Worm (Caenorhabditis elegans) whole organism, early embryonic: Measurements from ENCODE around the gene mtp-18.

ENCODE experiments used
- B0310.2 ChIP-seq: sonication (generic microtip); optimal IDR thresholded peaks from 2 replicates; lab custom pipeline; 2016; ENCODE audit warnings: mild to moderate bottlenecking, missing genetic modification characterization, missing compliant biosample characterization
- F13C5.2 ChIP-seq: sonication (generic microtip); optimal IDR thresholded peaks from 2 replicates; lab custom pipeline; 2017; ENCODE audit warnings: mild to moderate bottlenecking, missing genetic modification characterization, inconsistent platforms, missing compliant biosample characterization
- aly-1 ChIP-seq: sonication (generic microtip); optimal IDR thresholded peaks from 2 replicates; lab custom pipeline; 2016; ENCODE audit warnings: missing genetic modification characterization, missing compliant biosample characterization
- ama-1 ChIP-seq: fragments of 150-350 bp; optimal IDR thresholded peaks from 2 replicates; lab custom pipeline; 2014
- ceh-13 ChIP-seq: fragments of 200-800 bp; sonication (Bioruptor generic); optimal IDR thresholded peaks from 2 replicates; lab custom pipeline; 2018; ENCODE audit warnings: mild to moderate bottlenecking, missing genetic modification characterization, missing compliant biosample characterization
- ceh-36 ChIP-seq: sonication (generic microtip); optimal IDR thresholded peaks from 2 replicates; lab custom pipeline; 2016; ENCODE audit warnings: missing genetic modification characterization, inconsistent platforms, missing compliant biosample characterization
- ets-7 ChIP-seq: sonication (generic microtip); optimal IDR thresholded peaks from 2 replicates; lab custom pipeline; 2016; ENCODE audit warnings: missing genotype, missing genetic modification characterization, missing compliant biosample characterization
- flt-1 ChIP-seq: fragments of 200-800 bp; sonication (Bioruptor generic); IDR thresholded peaks from 2 replicates; pipeline ENCODE4 v1.3.6; 2022; ENCODE audit warnings: missing genetic modification characterization, missing compliant biosample characterization
- hmbx-1 ChIP-seq: sonication (generic microtip); optimal IDR thresholded peaks from 2 replicates; lab custom pipeline; 2016; ENCODE audit warnings: mild to moderate bottlenecking, missing genetic modification characterization, missing compliant biosample characterization
- hmg-4 ChIP-seq: fragments of 200-800 bp; sonication (Bioruptor generic); optimal IDR thresholded peaks from 2 replicates; lab custom pipeline; 2018; ENCODE audit warnings: mild to moderate bottlenecking, missing genetic modification characterization, missing compliant biosample characterization
- hnd-1 ChIP-seq: sonication (generic microtip); optimal IDR thresholded peaks from 2 replicates; lab custom pipeline; 2016; ENCODE audit warnings: missing genetic modification characterization, missing compliant biosample characterization
- pes-1 ChIP-seq: fragments of 200-800 bp; sonication (Bioruptor generic); IDR thresholded peaks from 2 replicates; pipeline ENCODE4 v1.3.6; 2022; ENCODE audit warnings: missing genetic modification reagents, missing genetic modification characterization, missing compliant biosample characterization
- scrt-1 ChIP-seq: fragments of 200-800 bp; sonication (Bioruptor generic); IDR thresholded peaks from 2 replicates; pipeline ENCODE4 v1.3.6; 2022; ENCODE audit warnings: missing genetic modification characterization, missing compliant biosample characterization
- sea-1 ChIP-seq: fragments of 200-800 bp; sonication (Bioruptor generic); conservative IDR thresholded peaks from 2 replicates; pipeline ENCODE4 v1.3.6; 2022; ENCODE audit warnings: missing genetic modification characterization, missing compliant biosample characterization
- tbx-11 ChIP-seq: fragments of 200-800 bp; sonication (Bioruptor generic); IDR thresholded peaks from 2 replicates; pipeline ENCODE4 v1.3.6; 2022; ENCODE audit warnings: missing genetic modification characterization, missing compliant biosample characterization
- tbx-37 ChIP-seq: fragments of 200-800 bp; sonication (Bioruptor generic); conservative IDR thresholded peaks from 2 replicates; pipeline ENCODE4 v1.3.6; 2022; ENCODE audit warnings: missing genetic modification reagents, missing genetic modification characterization, missing compliant biosample characterization
- tra-4 ChIP-seq: sonication (generic microtip); optimal IDR thresholded peaks from 2 replicates; lab custom pipeline; 2017; ENCODE audit warnings: missing genetic modification characterization, missing compliant biosample characterization

mtp-18 gene

ce11 chrX:6169252-6169651 lies 37.0 kb downstream of the mtp-18 start, which contains the start of gene T25B2.2:
T25B2.2 (plus strand) TSS chrX:6169643.
- TF ChIP-seq tbx-11 (GFP tag; lab: Robert Waterston, UW) (no peak), ceh-36 (tag; lab: Kevin White, UChicago) (no peak), tra-4 (tag; lab: Kevin White, UChicago) (no peak), tbx-37 (GFP tag; lab: Robert Waterston, UW) (no peak), ceh-13 (GFP tag; lab: Kevin White, UChicago) (no peak), hmbx-1 (tag; lab: Kevin White, UChicago) (no peak), ets-7 (tag; lab: Kevin White, UChicago) (no peak), B0310.2 (no peak), F13C5.2 (tag; lab: Kevin White, UChicago) (no peak), aly-1 (no peak), sea-1 (GFP tag; lab: Robert Waterston, UW) (no peak), hnd-1 (no peak), pes-1 (GFP tag; lab: Robert Waterston, UW) (no peak), ama-1 (no peak), scrt-1 (GFP tag; lab: Robert Waterston, UW) (no peak), flt-1 (GFP tag; lab: Robert Waterston, UW) (no peak), hmg-4 (no peak)

ce11 chrX:6167376-6167775 lies 38.8 kb downstream of the mtp-18 start:
- no peak for TF ChIP-seq hmbx-1 (tag; lab: Kevin White, UChicago)
- no peak for TF ChIP-seq ceh-36 (tag; lab: Kevin White, UChicago)
- no peak for TF ChIP-seq pes-1 (GFP tag; lab: Robert Waterston, UW)
- TF ChIP-seq ama-1, result no peak
- TF ChIP-seq tbx-11 (GFP tag; lab: Robert Waterston, UW), result no peak
- no peak for TF ChIP-seq ets-7 (tag; lab: Kevin White, UChicago)

ce11 chrX:6162037-6162436 lies 44.2 kb downstream of the mtp-18 start:
- TF ChIP-seq sea-1 (GFP tag; lab: Robert Waterston, UW) (no peak), aly-1 (no peak), ets-7 (tag; lab: Kevin White, UChicago) (no peak), hnd-1 (no peak), ceh-13 (GFP tag; lab: Kevin White, UChicago) (no peak), tbx-11 (GFP tag; lab: Robert Waterston, UW) (no peak), ceh-36 (tag; lab: Kevin White, UChicago) (no peak), hmbx-1 (tag; lab: Kevin White, UChicago) (no peak), scrt-1 (GFP tag; lab: Robert Waterston, UW) (no peak), B0310.2 (no peak)

- TF ChIP-seq pes-1 (GFP tag; lab: Robert Waterston, UW), result no peak
- TF ChIP-seq hmg-4, result no peak
- no peak for TF ChIP-seq tbx-11 (GFP tag; lab: Robert Waterston, UW)
- TF ChIP-seq ceh-13 (GFP tag; lab: Kevin White, UChicago), result no peak
- no peak for TF ChIP-seq sea-1 (GFP tag; lab: Robert Waterston, UW)
- TF ChIP-seq B0310.2, result no peak
- no peak for TF ChIP-seq ceh-36 (tag; lab: Kevin White, UChicago)
- TF ChIP-seq ama-1, result no peak
- no peak for TF ChIP-seq hnd-1
- TF ChIP-seq aly-1, result no peak
- no peak for TF ChIP-seq tra-4 (tag; lab: Kevin White, UChicago)
- TF ChIP-seq scrt-1 (GFP tag; lab: Robert Waterston, UW), result no peak
- TF ChIP-seq tbx-37 (GFP tag; lab: Robert Waterston, UW), result no peak
- no peak for TF ChIP-seq hmbx-1 (tag; lab: Kevin White, UChicago)
- TF ChIP-seq flt-1 (GFP tag; lab: Robert Waterston, UW), result no peak
- TF ChIP-seq ets-7 (tag; lab: Kevin White, UChicago), result no peak
Measured at ce11 chrX:6160427-6160826, 45.8 kb downstream of the mtp-18 start, which contains the start of gene odd-2. odd-2 (minus strand) TSS chrX:6160527.

ce11 chrX:6159562-6159961 lies 46.6 kb downstream of the mtp-18 start:
- TF ChIP-seq pes-1 (GFP tag; lab: Robert Waterston, UW), result no peak
- TF ChIP-seq tra-4 (tag; lab: Kevin White, UChicago), result no peak
- TF ChIP-seq flt-1 (GFP tag; lab: Robert Waterston, UW), result no peak
- TF ChIP-seq tbx-11 (GFP tag; lab: Robert Waterston, UW), result no peak
- no peak for TF ChIP-seq hmbx-1 (tag; lab: Kevin White, UChicago)
- no peak for TF ChIP-seq ceh-36 (tag; lab: Kevin White, UChicago)
- no peak for TF ChIP-seq scrt-1 (GFP tag; lab: Robert Waterston, UW)
- no peak for TF ChIP-seq aly-1
- no peak for TF ChIP-seq sea-1 (GFP tag; lab: Robert Waterston, UW)
- TF ChIP-seq ama-1, result no peak
- TF ChIP-seq ets-7 (tag; lab: Kevin White, UChicago), result no peak
- TF ChIP-seq tbx-37 (GFP tag; lab: Robert Waterston, UW), result no peak
- TF ChIP-seq hnd-1, result no peak
- TF ChIP-seq B0310.2, result no peak
- no peak for TF ChIP-seq ceh-13 (GFP tag; lab: Kevin White, UChicago)
- TF ChIP-seq F13C5.2 (tag; lab: Kevin White, UChicago), result no peak

- TF ChIP-seq B0310.2 (no peak), hmbx-1 (tag; lab: Kevin White, UChicago) (no peak), ceh-36 (tag; lab: Kevin White, UChicago) (no peak), pes-1 (GFP tag; lab: Robert Waterston, UW) (no peak), tbx-37 (GFP tag; lab: Robert Waterston, UW) (no peak), F13C5.2 (tag; lab: Kevin White, UChicago) (no peak), tra-4 (tag; lab: Kevin White, UChicago) (no peak), hmg-4 (no peak), flt-1 (GFP tag; lab: Robert Waterston, UW) (no peak), sea-1 (GFP tag; lab: Robert Waterston, UW) (no peak), ama-1 (no peak), ceh-13 (GFP tag; lab: Kevin White, UChicago) (no peak), hnd-1 (no peak), aly-1 (no peak), scrt-1 (GFP tag; lab: Robert Waterston, UW) (no peak), ets-7 (tag; lab: Kevin White, UChicago) (no peak), tbx-11 (GFP tag; lab: Robert Waterston, UW) (no peak)
Measured at ce11 chrX:6157411-6157916, 48.7 kb downstream of the mtp-18 start.

- no peak for TF ChIP-seq pes-1 (GFP tag; lab: Robert Waterston, UW)
- TF ChIP-seq ceh-13 (GFP tag; lab: Kevin White, UChicago), result no peak
- TF ChIP-seq flt-1 (GFP tag; lab: Robert Waterston, UW), result no peak
- TF ChIP-seq tra-4 (tag; lab: Kevin White, UChicago), result no peak
- TF ChIP-seq tbx-37 (GFP tag; lab: Robert Waterston, UW), result no peak
- no peak for TF ChIP-seq F13C5.2 (tag; lab: Kevin White, UChicago)
- no peak for TF ChIP-seq aly-1
- TF ChIP-seq ceh-36 (tag; lab: Kevin White, UChicago), result no peak
- no peak for TF ChIP-seq ama-1
- no peak for TF ChIP-seq ets-7 (tag; lab: Kevin White, UChicago)
Measured at ce11 chrX:6155436-6155835, 50.8 kb downstream of the mtp-18 start.
